Fruit fly (Drosophila melanogaster) Kc167 (cell line): ENCODE results near the gene Ktl.

Source experiments
- Myc ChIP-seq: fragments of >200 bp; optimal IDR thresholded peaks from 2 replicates; lab custom pipeline; 2017; ENCODE audit warnings: missing external identifiers
- Sin3A ChIP-seq: fragments of >200 bp; optimal IDR thresholded peaks from 2 replicates; lab custom pipeline; 2018; ENCODE audit warnings: missing external identifiers
- h ChIP-seq: fragments of >200 bp; optimal IDR thresholded peaks from 3 replicates; lab custom pipeline; 2018; ENCODE audit warnings: missing external identifiers
- insv ChIP-seq: fragments of >200 bp; optimal IDR thresholded peaks from 3 replicates; lab custom pipeline; 2018; ENCODE audit warnings: missing external identifiers
- psq ChIP-seq: fragments of >200 bp; optimal IDR thresholded peaks from 2 replicates; lab custom pipeline; 2017; ENCODE audit warnings: missing external identifiers

DNA sequence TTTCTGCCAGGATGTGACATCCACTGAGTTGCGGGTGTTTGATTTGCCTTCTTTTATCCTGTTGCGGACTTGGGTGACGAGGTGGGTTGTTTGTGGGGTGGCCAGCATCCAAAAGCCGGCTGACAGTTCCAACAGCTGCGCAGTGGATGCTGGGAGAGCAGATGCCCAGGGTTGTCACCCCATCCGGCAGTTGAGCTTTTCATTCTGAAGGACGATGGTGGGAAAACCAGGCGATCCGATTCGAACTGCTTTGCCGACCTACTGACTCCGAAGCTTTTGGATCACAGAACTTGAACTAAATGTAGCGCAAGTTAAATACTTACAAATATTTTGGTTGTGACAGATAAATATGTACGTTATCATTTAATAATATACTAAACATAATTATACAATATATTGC, 30.9 kb downstream of the Ktl start, which contains the start of gene KaiR1D:
- TF ChIP-seq insv (lab: Kevin White, UChicago) = no peak
- TF ChIP-seq h = no peak
- TF ChIP-seq psq (lab: Kevin White, UChicago) = no peak
- no peak for TF ChIP-seq Sin3A
- no peak for TF ChIP-seq Myc (lab: Kevin White, UChicago)
